Fruit fly (Drosophila melanogaster) whole organism, embryonic: ENCODE measurements around the gene Elo68alpha.

Source experiments
- Ada2b ChIP-seq: fragments of 200-800 bp; sonication (Bioruptor generic); IDR thresholded peaks from 2 replicates; pipeline ENCODE4 v1.3.6; 2022; ENCODE audit warnings: missing biosample characterization, missing genetic modification characterization
- Bdp1 ChIP-seq: fragments of 200-800 bp; sonication (Bioruptor generic); optimal IDR thresholded peaks from 3 replicates; lab custom pipeline; 2016; ENCODE audit warnings: missing biosample characterization, missing genetic modification characterization
- C15 ChIP-seq: fragments of 200-800 bp; sonication (Bioruptor generic); IDR thresholded peaks from 3 replicates; pipeline ENCODE4 v1.3.6; 2022; ENCODE audit warnings: missing biosample characterization, missing genetic modification characterization
- CG10462 ChIP-seq: fragments of 200-800 bp; sonication (Bioruptor generic); optimal IDR thresholded peaks from 2 replicates; lab custom pipeline; 2016; ENCODE audit warnings: missing biosample characterization, missing genetic modification characterization
- CG10959 ChIP-seq: fragments of 200-800 bp; sonication (Bioruptor generic); IDR thresholded peaks from 2 replicates; pipeline ENCODE4 v1.3.6; 2022; ENCODE audit warnings: missing biosample characterization, missing genetic modification characterization
- CG11696 ChIP-seq: fragments of 200-800 bp; sonication (Bioruptor generic); IDR thresholded peaks from 2 replicates; pipeline ENCODE4 v1.3.6; 2022; ENCODE audit warnings: missing biosample characterization, missing genetic modification characterization
- CG11723 ChIP-seq: fragments of 200-800 bp; sonication (Bioruptor generic); optimal IDR thresholded peaks from 2 replicates; lab custom pipeline; 2017; ENCODE audit warnings: missing biosample characterization, mild to moderate bottlenecking, missing genetic modification characterization
- CG12219 ChIP-seq: fragments of 200-800 bp; sonication (Bioruptor generic); optimal IDR thresholded peaks from 3 replicates; lab custom pipeline; 2018; ENCODE audit warnings: missing biosample characterization, mild to moderate bottlenecking, missing genetic modification characterization
- CG14014 ChIP-seq: fragments of 200-800 bp; sonication (Bioruptor generic); IDR thresholded peaks from 2 replicates; pipeline ENCODE4 v1.3.6; 2022; ENCODE audit warnings: missing biosample characterization, missing genetic modification characterization
- CG14441 ChIP-seq: fragments of 200-800 bp; sonication (Bioruptor generic); IDR thresholded peaks from 2 replicates; pipeline ENCODE4 v1.3.6; 2022; ENCODE audit warnings: missing biosample characterization, missing genetic modification characterization
- CG15269 ChIP-seq: fragments of 200-800 bp; sonication (Bioruptor generic); optimal IDR thresholded peaks from 2 replicates; lab custom pipeline; 2018; ENCODE audit warnings: missing biosample characterization, mild to moderate bottlenecking, missing genetic modification characterization, moderate library complexity
- CG15514 ChIP-seq: fragments of 200-800 bp; sonication (Bioruptor generic); optimal IDR thresholded peaks from 3 replicates; lab custom pipeline; 2017; ENCODE audit warnings: missing biosample characterization, missing genetic modification characterization, mild to moderate bottlenecking, moderate library complexity, missing genetic modification reagents
- CG15601 ChIP-seq: fragments of 200-800 bp; sonication (Bioruptor generic); optimal IDR thresholded peaks from 3 replicates; lab custom pipeline; 2019; ENCODE audit warnings: missing biosample characterization, mild to moderate bottlenecking, missing genetic modification characterization, moderate library complexity
- CG18262 ChIP-seq: fragments of 200-800 bp; optimal IDR thresholded peaks from 3 replicates; lab custom pipeline; 2019; ENCODE audit warnings: missing biosample characterization, mild to moderate bottlenecking, missing genetic modification characterization, moderate library complexity
- CG2116 ChIP-seq: fragments of 200-800 bp; sonication (Bioruptor generic); optimal IDR thresholded peaks from 3 replicates; lab custom pipeline; 2018; ENCODE audit warnings: missing biosample characterization, mild to moderate bottlenecking, missing genetic modification characterization
- CG30403 ChIP-seq: fragments of 200-800 bp; sonication (Bioruptor generic); optimal IDR thresholded peaks from 3 replicates; lab custom pipeline; 2016; ENCODE audit warnings: missing biosample characterization, missing genetic modification characterization
- CG31388 ChIP-seq: fragments of 200-800 bp; sonication (Bioruptor generic); optimal IDR thresholded peaks from 2 replicates; lab custom pipeline; 2016; ENCODE audit warnings: missing biosample characterization, missing genetic modification characterization
- CG3163 ChIP-seq: fragments of 200-800 bp; sonication (Bioruptor generic); optimal IDR thresholded peaks from 3 replicates; lab custom pipeline; 2016; ENCODE audit warnings: missing biosample characterization, missing genetic modification characterization
- CG34422 ChIP-seq: fragments of 200-800 bp; sonication (Bioruptor generic); IDR thresholded peaks from 3 replicates; pipeline ENCODE4 v1.3.6; 2022; ENCODE audit warnings: missing biosample characterization, missing genetic modification characterization
- CG4404 ChIP-seq: fragments of 200-800 bp; sonication (Bioruptor generic); IDR thresholded peaks from 2 replicates; pipeline ENCODE4 v1.3.6; 2022; ENCODE audit warnings: missing biosample characterization, missing genetic modification characterization
- CG4707 ChIP-seq: fragments of 200-800 bp; sonication (Bioruptor generic); optimal IDR thresholded peaks from 2 replicates; lab custom pipeline; 2018; ENCODE audit warnings: missing biosample characterization, mild to moderate bottlenecking, missing genetic modification characterization, moderate library complexity
- CG4730 ChIP-seq: fragments of 200-800 bp; sonication (Bioruptor generic); IDR thresholded peaks from 2 replicates; pipeline ENCODE4 v1.3.6; 2022; ENCODE audit warnings: missing biosample characterization, missing genetic modification characterization
- CG6765 ChIP-seq: fragments of 200-800 bp; sonication (Bioruptor generic); optimal IDR thresholded peaks from 3 replicates; lab custom pipeline; 2017; ENCODE audit warnings: missing biosample characterization, mild to moderate bottlenecking, missing genetic modification characterization
- CG7357 ChIP-seq: fragments of 200-800 bp; sonication (Bioruptor generic); IDR thresholded peaks from 3 replicates; pipeline ENCODE4 v1.3.6; 2022; ENCODE audit warnings: missing biosample characterization, missing genetic modification characterization
- CG7928 ChIP-seq: fragments of 200-800 bp; sonication (Bioruptor generic); optimal IDR thresholded peaks from 2 replicates; lab custom pipeline; 2017; ENCODE audit warnings: missing biosample characterization, mild to moderate bottlenecking, missing genetic modification characterization
- CG8281 ChIP-seq: fragments of 200-800 bp; sonication (Bioruptor generic); optimal IDR thresholded peaks from 2 replicates; lab custom pipeline; 2018; ENCODE audit warnings: missing biosample characterization, mild to moderate bottlenecking, missing genetic modification characterization, moderate library complexity
- CG8765 ChIP-seq: fragments of 200-800 bp; sonication (Bioruptor generic); IDR thresholded peaks from 2 replicates; pipeline ENCODE4 v1.3.6; 2022; ENCODE audit warnings: missing biosample characterization, missing genetic modification characterization
- CoRest ChIP-seq: fragments of 200-800 bp; sonication (Bioruptor generic); optimal IDR thresholded peaks from 3 replicates; lab custom pipeline; 2018; ENCODE audit warnings: missing biosample characterization, mild to moderate bottlenecking, missing genetic modification characterization, moderate library complexity
- D19B ChIP-seq: fragments of 200-800 bp; sonication (Bioruptor generic); optimal IDR thresholded peaks from 2 replicates; lab custom pipeline; 2017; ENCODE audit warnings: missing biosample characterization, mild to moderate bottlenecking, missing genetic modification characterization
- Deaf1 ChIP-seq: fragments of 200-800 bp; optimal IDR thresholded peaks from 3 replicates; lab custom pipeline; 2019; ENCODE audit warnings: missing biosample characterization, mild to moderate bottlenecking, missing genetic modification characterization, moderate library complexity
- HHEX ChIP-seq: fragments of 200-800 bp; sonication (Bioruptor generic); optimal IDR thresholded peaks from 3 replicates; lab custom pipeline; 2017; ENCODE audit warnings: missing biosample characterization, mild to moderate bottlenecking, missing genetic modification characterization, missing genetic modification reagents
- Hr39 ChIP-seq: fragments of >200 bp; optimal IDR thresholded peaks from 2 replicates; lab custom pipeline; 2017
- Lhr ChIP-seq: fragments of 200-800 bp; sonication (Bioruptor generic); optimal IDR thresholded peaks from 3 replicates; lab custom pipeline; 2017; ENCODE audit warnings: mild to moderate bottlenecking, missing biosample characterization, missing genetic modification reagents, missing genetic modification characterization
- Mad ChIP-seq: fragments of 200-800 bp; sonication (Bioruptor generic); optimal IDR thresholded peaks from 2 replicates; lab custom pipeline; 2016; ENCODE audit warnings: missing biosample characterization, missing genetic modification characterization
- Meics ChIP-seq: fragments of 200-800 bp; sonication (Bioruptor generic); optimal IDR thresholded peaks from 2 replicates; lab custom pipeline; 2017; ENCODE audit warnings: missing biosample characterization, mild to moderate bottlenecking, missing genetic modification characterization
- Mes4 ChIP-seq: fragments of 200-800 bp; sonication (Bioruptor generic); optimal IDR thresholded peaks from 2 replicates; lab custom pipeline; 2016; ENCODE audit warnings: missing biosample characterization, missing genetic modification characterization
- Mrtf ChIP-seq: fragments of 200-800 bp; sonication (Bioruptor generic); IDR thresholded peaks from 3 replicates; pipeline ENCODE4 v1.3.6; 2022; ENCODE audit warnings: missing biosample characterization, missing genetic modification characterization
- NFAT ChIP-seq: fragments of 200-800 bp; sonication (Bioruptor generic); IDR thresholded peaks from 2 replicates; pipeline ENCODE4 v1.3.6; 2022; ENCODE audit warnings: missing biosample characterization, missing genetic modification characterization
- NK7.1 ChIP-seq: fragments of 200-800 bp; sonication (Bioruptor generic); optimal IDR thresholded peaks from 3 replicates; lab custom pipeline; 2016; ENCODE audit warnings: missing biosample characterization, missing genetic modification characterization
- NfI ChIP-seq: fragments of 200-800 bp; sonication (Bioruptor generic); optimal IDR thresholded peaks from 3 replicates; lab custom pipeline; 2018; ENCODE audit warnings: missing biosample characterization, mild to moderate bottlenecking, missing genetic modification characterization, moderate library complexity
- Poxn ChIP-seq: fragments of 200-800 bp; sonication (Bioruptor generic); IDR thresholded peaks from 2 replicates; pipeline ENCODE4 v1.3.6; 2022; ENCODE audit warnings: missing biosample characterization, missing genetic modification characterization
- Tbp ChIP-seq: fragments of >200 bp; optimal IDR thresholded peaks from 2 replicates; lab custom pipeline; 2018; ENCODE audit warnings: missing biosample characterization, missing genetic modification characterization
- ap ChIP-seq: fragments of 200-800 bp; sonication (Bioruptor generic); IDR thresholded peaks from 2 replicates; pipeline ENCODE4 v1.3.6; 2022; ENCODE audit warnings: missing biosample characterization, missing genetic modification characterization
- az2 ChIP-seq: fragments of 200-800 bp; sonication (Bioruptor generic); optimal IDR thresholded peaks from 3 replicates; lab custom pipeline; 2016; ENCODE audit warnings: missing biosample characterization, missing genetic modification characterization
- bab2 ChIP-seq: fragments of 200-800 bp; sonication (Bioruptor generic); optimal IDR thresholded peaks from 2 replicates; lab custom pipeline; 2016; ENCODE audit warnings: missing biosample characterization, missing genetic modification characterization
- gt ChIP-seq: fragments of 200-800 bp; sonication (Bioruptor generic); IDR thresholded peaks from 2 replicates; pipeline ENCODE4 v1.3.6; 2022; ENCODE audit warnings: missing biosample characterization, missing genetic modification characterization
- h ChIP-seq: fragments of >200 bp; optimal IDR thresholded peaks from 2 replicates; lab custom pipeline; 2017
- knrl ChIP-seq: fragments of 200-800 bp; sonication (Bioruptor generic); IDR thresholded peaks from 3 replicates; pipeline ENCODE4 v1.3.6; 2022; ENCODE audit warnings: missing biosample characterization, missing genetic modification characterization; ENCODE audit not compliant: partially characterized antibody
- lilli ChIP-seq: fragments of 200-800 bp; sonication (Bioruptor generic); optimal IDR thresholded peaks from 3 replicates; lab custom pipeline; 2016; ENCODE audit warnings: missing biosample characterization, missing genetic modification characterization
- pita ChIP-seq: fragments of 200-800 bp; sonication (Bioruptor generic); optimal IDR thresholded peaks from 2 replicates; lab custom pipeline; 2017; ENCODE audit warnings: missing biosample characterization, mild to moderate bottlenecking, missing genetic modification characterization
- prd ChIP-seq, 3 experiments: fragments of >200 bp in 2 of 3; fragments of 200-800 bp in 1 of 3; sonication (Bioruptor generic) in 1 of 3; optimal IDR thresholded peaks in 2 of 3; IDR thresholded peaks in 1 of 3; 2 replicates in 2 of 3; 3 replicates in 1 of 3; pipeline versions ENCODE4 v1.3.6 to Lab custom; 2017 to 2022; ENCODE audit warnings: missing biosample characterization in 1 of 3, missing genetic modification characterization in 1 of 3
- salm ChIP-seq: fragments of 200-800 bp; sonication (Bioruptor generic); optimal IDR thresholded peaks from 2 replicates; lab custom pipeline; 2018; ENCODE audit warnings: missing biosample characterization, mild to moderate bottlenecking, missing genetic modification characterization
- shn ChIP-seq: fragments of 200-800 bp; sonication (Bioruptor generic); optimal IDR thresholded peaks from 3 replicates; lab custom pipeline; 2016; ENCODE audit warnings: missing biosample characterization, missing genetic modification characterization

Elo68alpha gene

dm6 chr3L:11123088-11123487, 20.3 kb upstream of the Elo68alpha start, which contains the start of the genes Ufd1 and NaPi-III (continued):
- TF ChIP-seq Lhr (GFP tag; lab: Kevin White, UChicago), result peak; percentile 98
- peak; percentile 83 for TF ChIP-seq knrl (GFP tag; lab: Robert Waterston, UW)
- TF ChIP-seq CG14441 (GFP tag; lab: Robert Waterston, UW), result peak; percentile 56
- TF ChIP-seq CG30403 (GFP tag; lab: Kevin White, UChicago), result no peak
- peak; percentile 14 for TF ChIP-seq NfI (GFP tag; lab: Kevin White, UChicago)
- TF ChIP-seq CG4730 (GFP tag; lab: Robert Waterston, UW), result no peak
- peak; percentile 30 for TF ChIP-seq shn (GFP tag; lab: Kevin White, UChicago)
- TF ChIP-seq D19B (GFP tag; lab: Kevin White, UChicago), result no peak
- no peak for TF ChIP-seq CG15269 (tag; lab: Kevin White, UChicago)
- peak; percentile 15 for TF ChIP-seq CG3163 (GFP tag; lab: Kevin White, UChicago)
- no peak for TF ChIP-seq Tbp (GFP tag; lab: Kevin White, UChicago)
- TF ChIP-seq C15, result no peak
- no peak for TF ChIP-seq CG12219 (GFP tag; lab: Kevin White, UChicago)
- TF ChIP-seq Meics, result no peak
- TF ChIP-seq CG14014 (GFP tag; lab: Robert Waterston, UW), result 0 out of 2 replicates have a peak, but pooled peaks have one; percentile 21
- peak; percentile 14 for TF ChIP-seq bab2
- peak; percentile 40 for TF ChIP-seq CG7928 (GFP tag; lab: Kevin White, UChicago)
- no peak for TF ChIP-seq salm (tag; lab: Kevin White, UChicago)
- TF ChIP-seq CG11696, result no peak
- no peak for TF ChIP-seq CG8281 (tag; lab: Kevin White, UChicago)
- peak; percentile 16 for TF ChIP-seq Bdp1 (GFP tag; lab: Kevin White, UChicago)
- no peak for TF ChIP-seq Deaf1 (tag; lab: Kevin White, UChicago)
- TF ChIP-seq lilli, result peak; percentile 46
- no peak for TF ChIP-seq CG31388
- no peak for TF ChIP-seq Mes4 (GFP tag; lab: Kevin White, UChicago)
- peak; percentile 73 for TF ChIP-seq CoRest
- no peak for TF ChIP-seq CG4404 (GFP tag; lab: Robert Waterston, UW)
- peak; percentile 91 for TF ChIP-seq CG2116 (GFP tag; lab: Kevin White, UChicago)
- TF ChIP-seq NK7.1 (GFP tag; lab: Kevin White, UChicago), result no peak
- no peak for TF ChIP-seq CG8765
- no peak for TF ChIP-seq Poxn (GFP tag; lab: Robert Waterston, UW)
- no peak for TF ChIP-seq h (lab: Kevin White, UChicago)
- no peak for TF ChIP-seq Ada2b (GFP tag; lab: Robert Waterston, UW)
- peak; percentile 80 for TF ChIP-seq CG15514
- TF ChIP-seq NFAT (GFP tag; lab: Robert Waterston, UW), result peak; percentile 72
- no peak for TF ChIP-seq CG10462 (GFP tag; lab: Kevin White, UChicago)
- TF ChIP-seq Mad (GFP tag; lab: Kevin White, UChicago), result peak; percentile 42
- no peak for TF ChIP-seq gt
- no peak for TF ChIP-seq CG6765 (GFP tag; lab: Kevin White, UChicago)
- TF ChIP-seq Mrtf (GFP tag; lab: Robert Waterston, UW), result no peak
- TF ChIP-seq prd (optimal IDR thresholded peaks at IDR 0.05; lab: Kevin White, UChicago), result no peak
- TF ChIP-seq prd (GFP tag; IDR thresholded peaks at IDR 0.05; lab: Robert Waterston, UW), result peak; percentile 35; the same call in 1 of the 3 replicates
- peak; percentile 94 for TF ChIP-seq pita (GFP tag; lab: Kevin White, UChicago)
- no peak for TF ChIP-seq Hr39
- no peak for TF ChIP-seq CG10959 (GFP tag; lab: Robert Waterston, UW)
- no peak for TF ChIP-seq CG11723 (GFP tag; lab: Kevin White, UChicago)
- TF ChIP-seq CG15601 (tag; lab: Kevin White, UChicago), result peak; percentile 71
- no peak for TF ChIP-seq HHEX
- TF ChIP-seq CG4707 (GFP tag; lab: Kevin White, UChicago), result no peak
- TF ChIP-seq CG18262 (tag; lab: Kevin White, UChicago), result no peak
- TF ChIP-seq ap (GFP tag; lab: Robert Waterston, UW), result no peak
- no peak for TF ChIP-seq CG7357 (GFP tag; lab: Robert Waterston, UW)
- no peak for TF ChIP-seq az2 (GFP tag; lab: Kevin White, UChicago)
- TF ChIP-seq CG34422 (GFP tag; lab: Robert Waterston, UW), result peak; percentile 69
